Fruit fly (Drosophila melanogaster) whole organism, embryonic: Measurements from ENCODE around the gene Spt7.

Experiments
- Abd-B ChIP-seq: fragments of 200-800 bp; sonication (Bioruptor generic); optimal IDR thresholded peaks from 2 replicates; lab custom pipeline; 2018; ENCODE audit warnings: missing biosample characterization, mild to moderate bottlenecking, missing genetic modification characterization, moderate library complexity
- CG10431 ChIP-seq: fragments of 200-800 bp; sonication (Bioruptor generic); optimal IDR thresholded peaks from 3 replicates; lab custom pipeline; 2018; ENCODE audit warnings: missing biosample characterization, mild to moderate bottlenecking, missing genetic modification characterization
- CG11093 ChIP-seq: fragments of 200-800 bp; sonication (Bioruptor generic); IDR thresholded peaks from 3 replicates; pipeline ENCODE4 v1.3.6; 2022; ENCODE audit warnings: missing biosample characterization, missing genetic modification characterization
- CG11696 ChIP-seq: fragments of 200-800 bp; sonication (Bioruptor generic); IDR thresholded peaks from 2 replicates; pipeline ENCODE4 v1.3.6; 2022; ENCODE audit warnings: missing biosample characterization, missing genetic modification characterization
- CG11723 ChIP-seq: fragments of 200-800 bp; sonication (Bioruptor generic); optimal IDR thresholded peaks from 2 replicates; lab custom pipeline; 2017; ENCODE audit warnings: missing biosample characterization, mild to moderate bottlenecking, missing genetic modification characterization
- CG12236 ChIP-seq: fragments of 200-800 bp; sonication (Bioruptor generic); optimal IDR thresholded peaks from 2 replicates; lab custom pipeline; 2016; ENCODE audit warnings: missing biosample characterization, missing genetic modification characterization
- CG1233 ChIP-seq: fragments of 200-800 bp; sonication (Bioruptor generic); optimal IDR thresholded peaks from 4 replicates; lab custom pipeline; 2018; ENCODE audit warnings: missing biosample characterization, mild to moderate bottlenecking, missing genetic modification characterization
- CG12744 ChIP-seq: fragments of 200-800 bp; sonication (Bioruptor generic); optimal IDR thresholded peaks from 2 replicates; lab custom pipeline; 2016; ENCODE audit warnings: missing biosample characterization, missing genetic modification characterization
- CG12942 ChIP-seq: fragments of 200-800 bp; sonication (Bioruptor generic); optimal IDR thresholded peaks from 3 replicates; lab custom pipeline; 2016; ENCODE audit warnings: missing biosample characterization, missing genetic modification characterization
- CG15514 ChIP-seq: fragments of 200-800 bp; sonication (Bioruptor generic); optimal IDR thresholded peaks from 3 replicates; lab custom pipeline; 2017; ENCODE audit warnings: missing biosample characterization, missing genetic modification characterization, mild to moderate bottlenecking, moderate library complexity, missing genetic modification reagents
- CG15696 ChIP-seq: fragments of 200-800 bp; sonication (Bioruptor generic); optimal IDR thresholded peaks from 2 replicates; lab custom pipeline; 2019; ENCODE audit warnings: missing biosample characterization, mild to moderate bottlenecking, missing genetic modification characterization, moderate library complexity
- CG1647 ChIP-seq: fragments of 200-800 bp; sonication (Bioruptor generic); optimal IDR thresholded peaks from 3 replicates; lab custom pipeline; 2016; ENCODE audit warnings: missing biosample characterization, missing genetic modification characterization
- CG16815 ChIP-seq: fragments of 200-800 bp; sonication (Bioruptor generic); optimal IDR thresholded peaks from 3 replicates; lab custom pipeline; 2017; ENCODE audit warnings: missing biosample characterization, mild to moderate bottlenecking, missing genetic modification characterization
- CG17385 ChIP-seq: fragments of 200-800 bp; sonication (Bioruptor generic); optimal IDR thresholded peaks from 3 replicates; lab custom pipeline; 2018; ENCODE audit warnings: missing biosample characterization, mild to moderate bottlenecking, missing genetic modification characterization
- CG18262 ChIP-seq: fragments of 200-800 bp; optimal IDR thresholded peaks from 3 replicates; lab custom pipeline; 2019; ENCODE audit warnings: missing biosample characterization, mild to moderate bottlenecking, missing genetic modification characterization, moderate library complexity
- CG2875 ChIP-seq: fragments of 200-800 bp; sonication (Bioruptor generic); optimal IDR thresholded peaks from 2 replicates; lab custom pipeline; 2017; ENCODE audit warnings: missing biosample characterization, mild to moderate bottlenecking, missing genetic modification characterization, missing genetic modification reagents
- CG31365 ChIP-seq: fragments of 200-800 bp; sonication (Bioruptor generic); optimal IDR thresholded peaks from 2 replicates; lab custom pipeline; 2018; ENCODE audit warnings: missing biosample characterization, mild to moderate bottlenecking, missing genetic modification characterization
- CG6654 ChIP-seq: fragments of 200-800 bp; sonication (Bioruptor generic); optimal IDR thresholded peaks from 2 replicates; lab custom pipeline; 2017; ENCODE audit warnings: missing biosample characterization, mild to moderate bottlenecking, missing genetic modification characterization
- CG7372 ChIP-seq: fragments of 200-800 bp; sonication (Bioruptor generic); IDR thresholded peaks from 2 replicates; pipeline ENCODE4 v1.3.6; 2022; ENCODE audit warnings: missing biosample characterization, missing genetic modification characterization
- CG7745 ChIP-seq: fragments of 200-800 bp; sonication (Bioruptor generic); optimal IDR thresholded peaks from 2 replicates; lab custom pipeline; 2018; ENCODE audit warnings: missing biosample characterization, mild to moderate bottlenecking, missing genetic modification characterization, moderate library complexity
- CG8388 ChIP-seq: fragments of 200-800 bp; sonication (Bioruptor generic); optimal IDR thresholded peaks from 2 replicates; lab custom pipeline; 2019; ENCODE audit warnings: missing biosample characterization, mild to moderate bottlenecking, missing genetic modification characterization, moderate library complexity
- CG8944 ChIP-seq: fragments of 200-800 bp; sonication (Bioruptor generic); optimal IDR thresholded peaks from 3 replicates; lab custom pipeline; 2016; ENCODE audit warnings: missing biosample characterization, missing genetic modification characterization
- CG9437 ChIP-seq: fragments of 200-800 bp; sonication (Bioruptor generic); optimal IDR thresholded peaks from 2 replicates; lab custom pipeline; 2018; ENCODE audit warnings: missing biosample characterization, mild to moderate bottlenecking, missing genetic modification characterization
- Doc3 ChIP-seq: fragments of 200-800 bp; sonication (Bioruptor generic); IDR thresholded peaks from 3 replicates; pipeline ENCODE4 v1.3.6; 2022; ENCODE audit warnings: missing biosample characterization, missing genetic modification characterization; ENCODE audit not compliant: partially characterized antibody
- Hr78 ChIP-seq, 2 experiments: fragments of 200-800 bp in 1 of 2; fragments of >200 bp in 1 of 2; sonication (Bioruptor generic) in 1 of 2; optimal IDR thresholded peaks; 2 replicates each; lab custom pipeline; 2017 to 2019; ENCODE audit warnings: missing biosample characterization in 2 of 2, missing genetic modification characterization in 2 of 2, mild to moderate bottlenecking in 1 of 2, moderate library complexity in 1 of 2
- Lim3 ChIP-seq: fragments of 200-800 bp; sonication (Bioruptor generic); IDR thresholded peaks from 2 replicates; pipeline ENCODE4 v1.3.6; 2022; ENCODE audit warnings: missing biosample characterization, missing genetic modification characterization
- Med ChIP-seq: fragments of 200-800 bp; sonication (Bioruptor generic); peaks from one replicate; lab custom pipeline; 2016; ENCODE audit warnings: missing biosample characterization, missing genetic modification characterization, mild to moderate bottlenecking, inconsistent platforms, moderate library complexity
- Sox102F ChIP-seq: fragments of 200-800 bp; sonication (Bioruptor generic); optimal IDR thresholded peaks from 2 replicates; lab custom pipeline; 2018; ENCODE audit warnings: missing biosample characterization, mild to moderate bottlenecking, missing genetic modification characterization, moderate library complexity
- Sry-δ ChIP-seq: fragments of 200-800 bp; sonication (Bioruptor generic); optimal IDR thresholded peaks from 2 replicates; lab custom pipeline; 2016; ENCODE audit warnings: missing biosample characterization, missing genetic modification characterization
- Trl ChIP-seq, 3 experiments: fragments of >200 bp in 2 of 3; fragments of 200-800 bp in 1 of 3; sonication (Bioruptor generic) in 1 of 3; optimal IDR thresholded peaks; 2 replicates in 1 of 3; 3 replicates in 2 of 3; lab custom pipeline; 2016 to 2017; ENCODE audit warnings: missing biosample characterization in 1 of 3, missing genetic modification characterization in 1 of 3
- ab ChIP-seq: fragments of 200-800 bp; sonication (Bioruptor generic); optimal IDR thresholded peaks from 2 replicates; lab custom pipeline; 2016; ENCODE audit warnings: missing biosample characterization, missing genetic modification characterization
- abd-A ChIP-seq: fragments of 200-800 bp; sonication (Bioruptor generic); optimal IDR thresholded peaks from 3 replicates; lab custom pipeline; 2019; ENCODE audit warnings: missing biosample characterization, mild to moderate bottlenecking, missing genetic modification characterization, moderate library complexity
- bab2 ChIP-seq: fragments of 200-800 bp; sonication (Bioruptor generic); optimal IDR thresholded peaks from 2 replicates; lab custom pipeline; 2016; ENCODE audit warnings: missing biosample characterization, missing genetic modification characterization
- cad ChIP-seq: fragments of >200 bp; optimal IDR thresholded peaks from 2 replicates; lab custom pipeline; 2017; ENCODE audit warnings: missing biosample characterization, missing genetic modification characterization
- caup ChIP-seq: fragments of 200-800 bp; sonication (Bioruptor generic); optimal IDR thresholded peaks from 3 replicates; lab custom pipeline; 2017; ENCODE audit warnings: missing biosample characterization, mild to moderate bottlenecking, missing genetic modification characterization, moderate library complexity; ENCODE audit not compliant: severe bottlenecking
- cg ChIP-seq: fragments of 200-800 bp; sonication (Bioruptor generic); optimal IDR thresholded peaks from 3 replicates; lab custom pipeline; 2019; ENCODE audit warnings: missing biosample characterization, mild to moderate bottlenecking, missing genetic modification characterization, moderate library complexity
- chm ChIP-seq: fragments of 200-800 bp; sonication (Bioruptor generic); IDR thresholded peaks from 2 replicates; pipeline ENCODE4 v1.3.6; 2022; ENCODE audit warnings: missing biosample characterization, missing genetic modification characterization
- ci ChIP-seq: fragments of 200-800 bp; sonication (Bioruptor generic); IDR thresholded peaks from 3 replicates; pipeline ENCODE4 v1.3.6; 2022; ENCODE audit warnings: missing biosample characterization, missing genetic modification characterization
- croc ChIP-seq: fragments of 200-800 bp; sonication (Bioruptor generic); conservative IDR thresholded peaks from 3 replicates; pipeline ENCODE4 v1.3.6; 2022; ENCODE audit warnings: missing biosample characterization, missing genetic modification characterization
- dpn ChIP-seq, 2 experiments: fragments of 200-800 bp; sonication (Bioruptor generic); optimal IDR thresholded peaks; 3 replicates each; lab custom pipeline; 2016; ENCODE audit warnings: missing biosample characterization in 2 of 2, missing genetic modification characterization in 2 of 2
- gcm ChIP-seq: fragments of 200-800 bp; sonication (Bioruptor generic); optimal IDR thresholded peaks from 2 replicates; lab custom pipeline; 2019; ENCODE audit warnings: missing biosample characterization, mild to moderate bottlenecking, missing genetic modification characterization, moderate library complexity
- maf-S ChIP-seq: fragments of 200-800 bp; sonication (Bioruptor generic); optimal IDR thresholded peaks from 2 replicates; lab custom pipeline; 2016; ENCODE audit warnings: missing biosample characterization, missing genetic modification characterization
- nerfin-2 ChIP-seq: fragments of 200-800 bp; sonication (Bioruptor generic); IDR thresholded peaks from 2 replicates; pipeline ENCODE4 v1.3.6; 2022; ENCODE audit warnings: missing biosample characterization, missing genetic modification characterization; ENCODE audit not compliant: partially characterized antibody
- pum ChIP-seq: fragments of 200-800 bp; sonication (Bioruptor generic); optimal IDR thresholded peaks from 2 replicates; lab custom pipeline; 2016; ENCODE audit warnings: missing biosample characterization, missing genetic modification characterization
- run ChIP-seq: fragments of 200-800 bp; sonication (Bioruptor generic); optimal IDR thresholded peaks from 3 replicates; lab custom pipeline; 2018; ENCODE audit warnings: missing biosample characterization, mild to moderate bottlenecking, missing genetic modification characterization
- scrt ChIP-seq: fragments of 200-800 bp; sonication (Bioruptor generic); optimal IDR thresholded peaks from 2 replicates; lab custom pipeline; 2018; ENCODE audit warnings: missing biosample characterization, mild to moderate bottlenecking, missing genetic modification characterization, moderate library complexity
- trh ChIP-seq: fragments of 200-800 bp; sonication (Bioruptor generic); optimal IDR thresholded peaks from 2 replicates; lab custom pipeline; 2016; ENCODE audit warnings: missing biosample characterization, missing genetic modification characterization

The Spt7 gene

dm6 chrX:17829083-17829997, 20.9 kb upstream of the Spt7 start (continued):
- TF ChIP-seq CG12236 = peak; percentile 10
- TF ChIP-seq abd-A = peak; percentile 25
- TF ChIP-seq CG11093 = no peak
- peak; percentile 44 for TF ChIP-seq CG6654 (GFP tag; lab: Kevin White, UChicago)
- no peak for TF ChIP-seq dpn (GFP tag; optimal IDR thresholded peaks at IDR 0.05; lab: Kevin White, UChicago)
- TF ChIP-seq CG11696 (GFP tag; lab: Robert Waterston, UW) = peak; percentile 87
- TF ChIP-seq CG1233 (GFP tag; lab: Kevin White, UChicago) = peak; percentile 42
- TF ChIP-seq caup (GFP tag; lab: Kevin White, UChicago) = no peak
- TF ChIP-seq run (tag; lab: Kevin White, UChicago) = peak; percentile 39
- TF ChIP-seq Doc3 (GFP tag; lab: Robert Waterston, UW) = no peak
- TF ChIP-seq croc (GFP tag; lab: Robert Waterston, UW) = peak; percentile 65
- TF ChIP-seq CG10431 (GFP tag; lab: Kevin White, UChicago) = peak; percentile 45
- peak; percentile 65 for TF ChIP-seq CG9437
- TF ChIP-seq Sox102F (GFP tag; lab: Kevin White, UChicago) = peak; percentile 68
- TF ChIP-seq CG12744 (GFP tag; lab: Kevin White, UChicago) = no peak
- peak; percentile 91 for TF ChIP-seq CG18262 (tag; lab: Kevin White, UChicago)
- peak; percentile 62 for TF ChIP-seq CG2875 (GFP tag; lab: Kevin White, UChicago)
- TF ChIP-seq cad (GFP tag; lab: Kevin White, UChicago) = peak; percentile 81
- TF ChIP-seq trh (GFP tag; lab: Kevin White, UChicago) = no peak
- TF ChIP-seq Hr78 (GFP tag; optimal IDR thresholded peaks at IDR 0.05; lab: Kevin White, UChicago) = peak in 1 of 2 experiments; percentile 30
- peak; percentile 24 for TF ChIP-seq CG12942 (GFP tag; lab: Kevin White, UChicago)
- TF ChIP-seq chm (GFP tag; lab: Robert Waterston, UW) = 0 out of 2 replicates have a peak, but pooled peaks have one; percentile 19
- no peak for TF ChIP-seq CG15514 (GFP tag; lab: Kevin White, UChicago)
- no peak for TF ChIP-seq nerfin-2 (GFP tag; lab: Robert Waterston, UW)
- TF ChIP-seq gcm (GFP tag; lab: Kevin White, UChicago) = peak; percentile 73
- no peak for TF ChIP-seq bab2
- TF ChIP-seq CG31365 = no peak
- peak; percentile 60 for TF ChIP-seq CG17385 (GFP tag; lab: Kevin White, UChicago)
- peak; percentile 39 for TF ChIP-seq Abd-B (GFP tag; lab: Kevin White, UChicago)
- no peak for TF ChIP-seq Sry-δ (GFP tag; lab: Kevin White, UChicago)
- no peak for TF ChIP-seq scrt (GFP tag; lab: Kevin White, UChicago)
- TF ChIP-seq CG7372 (GFP tag; lab: Robert Waterston, UW) = no peak
- peak; percentile 77 for TF ChIP-seq CG15696 (tag; lab: Kevin White, UChicago)
- no peak for TF ChIP-seq ci (GFP tag; lab: Robert Waterston, UW)
- no peak for TF ChIP-seq Lim3 (GFP tag; lab: Robert Waterston, UW)
- no peak for TF ChIP-seq CG7745
- TF ChIP-seq CG8388 (GFP tag; lab: Kevin White, UChicago) = peak; percentile 71
- TF ChIP-seq CG16815 = peak; percentile 53
- no peak for TF ChIP-seq CG1647 (GFP tag; lab: Kevin White, UChicago)
- TF ChIP-seq CG8944 = peak; percentile 1
- no peak for TF ChIP-seq maf-S (GFP tag; lab: Kevin White, UChicago)
- peak; percentile 78 for TF ChIP-seq cg (GFP tag; lab: Kevin White, UChicago)
- TF ChIP-seq pum (GFP tag; lab: Kevin White, UChicago) = peak; percentile 18
- peak; percentile 35 for TF ChIP-seq Med (GFP tag; lab: Kevin White, UChicago)
- no peak for TF ChIP-seq ab (GFP tag; lab: Kevin White, UChicago)
- TF ChIP-seq CG11723 (GFP tag; lab: Kevin White, UChicago) = peak; percentile 40
- TF ChIP-seq Trl (optimal IDR thresholded peaks at IDR 0.05; lab: Kevin White, UChicago) = no peak
- TF ChIP-seq Trl (GFP tag; optimal IDR thresholded peaks at IDR 0.05; lab: Kevin White, UChicago) = peak; percentile 10
